Worm (Caenorhabditis elegans) whole organism, mixed stage, embryonic: ENCODE data around the gene ZC404.2.

Experiments used
- blmp-1 ChIP-seq: fragments of 150-350 bp; optimal IDR thresholded peaks from 2 replicates; lab custom pipeline; 2014; ENCODE audit warnings: missing biosample characterization, missing genetic modification characterization
- mep-1 ChIP-seq: fragments of 150-350 bp; optimal IDR thresholded peaks from 2 replicates; lab custom pipeline; 2017; ENCODE audit warnings: missing biosample characterization, missing genetic modification reagents, missing genetic modification characterization, inconsistent platforms
- unc-62 ChIP-seq: fragments of 150-350 bp; optimal IDR thresholded peaks from 2 replicates; lab custom pipeline; 2014; ENCODE audit warnings: missing biosample characterization, missing genetic modification reagents, missing genetic modification characterization

DNA sequence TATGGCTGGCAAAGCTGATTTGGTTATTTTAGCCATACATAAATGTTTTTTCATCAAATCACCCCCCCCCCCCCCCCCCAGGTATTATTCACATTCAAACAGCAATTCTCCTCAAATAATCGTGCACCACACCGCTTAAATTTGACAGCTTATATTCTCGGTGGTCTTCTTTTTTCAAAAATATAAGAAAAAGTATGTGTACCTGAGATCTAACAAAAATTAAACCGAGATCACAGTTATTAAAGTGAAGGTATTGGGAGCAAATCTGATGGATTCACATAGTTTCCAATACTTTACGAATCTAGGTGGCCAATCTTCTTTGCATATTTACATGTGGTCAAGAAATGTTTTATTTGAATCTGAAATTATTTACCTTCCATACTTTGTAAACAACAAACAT lies 7.6 kb upstream of the ZC404.2 start, which contains the start of gene ZC404.15:
- TF ChIP-seq mep-1 (tag; lab: Kevin White, UChicago) (no peak), unc-62 (GFP tag; lab: Kevin White, UChicago) (no peak), blmp-1 (tag; lab: Kevin White, UChicago) (no peak)
